Fruit fly (Drosophila melanogaster) whole organism, embryonic: ENCODE results near the gene CG13482.
A peak's percentile ranks its signal among the peaks of the same experiment; 100 is the strongest.

Source experiments
- ATbp ChIP-seq: fragments of 200-800 bp; sonication (Bioruptor generic); optimal IDR thresholded peaks from 2 replicates; lab custom pipeline; 2017; ENCODE audit warnings: missing biosample characterization, mild to moderate bottlenecking, missing genetic modification characterization, missing genetic modification reagents
- Asciz ChIP-seq: fragments of 200-800 bp; sonication (Bioruptor generic); optimal IDR thresholded peaks from 2 replicates; lab custom pipeline; 2017; ENCODE audit warnings: missing biosample characterization, mild to moderate bottlenecking, missing genetic modification characterization, missing genetic modification reagents
- Atf6 ChIP-seq: fragments of 200-800 bp; sonication (Bioruptor generic); IDR thresholded peaks from 2 replicates; pipeline ENCODE4 v1.3.6; 2022; ENCODE audit warnings: missing biosample characterization, missing genetic modification characterization
- B-H2 ChIP-seq: fragments of 200-800 bp; sonication (Bioruptor generic); optimal IDR thresholded peaks from 2 replicates; lab custom pipeline; 2018; ENCODE audit warnings: missing biosample characterization, mild to moderate bottlenecking, missing genetic modification characterization
- CG12155 ChIP-seq: fragments of 200-800 bp; sonication (Bioruptor generic); optimal IDR thresholded peaks from 3 replicates; lab custom pipeline; 2016; ENCODE audit warnings: missing biosample characterization, missing genetic modification characterization
- CG16863 ChIP-seq: fragments of 200-800 bp; sonication (Bioruptor generic); optimal IDR thresholded peaks from 3 replicates; lab custom pipeline; 2016; ENCODE audit warnings: missing biosample characterization, missing genetic modification characterization
- CG17385 ChIP-seq: fragments of 200-800 bp; sonication (Bioruptor generic); optimal IDR thresholded peaks from 3 replicates; lab custom pipeline; 2018; ENCODE audit warnings: missing biosample characterization, mild to moderate bottlenecking, missing genetic modification characterization
- CG18011 ChIP-seq: fragments of 200-800 bp; sonication (Bioruptor generic); optimal IDR thresholded peaks from 2 replicates; lab custom pipeline; 2017; ENCODE audit warnings: missing biosample characterization, missing genetic modification characterization, mild to moderate bottlenecking, moderate library complexity, missing genotype
- CG18764 ChIP-seq: fragments of 200-800 bp; sonication (Bioruptor generic); optimal IDR thresholded peaks from 3 replicates; lab custom pipeline; 2016; ENCODE audit warnings: missing biosample characterization, missing genetic modification characterization
- CG33557 ChIP-seq: fragments of 200-800 bp; sonication (Bioruptor generic); optimal IDR thresholded peaks from 2 replicates; lab custom pipeline; 2019; ENCODE audit warnings: missing biosample characterization, mild to moderate bottlenecking, missing genetic modification characterization, moderate library complexity
- CG34422 ChIP-seq: fragments of 200-800 bp; sonication (Bioruptor generic); IDR thresholded peaks from 3 replicates; pipeline ENCODE4 v1.3.6; 2022; ENCODE audit warnings: missing biosample characterization, missing genetic modification characterization
- CG5245 ChIP-seq: fragments of 200-800 bp; sonication (Bioruptor generic); optimal IDR thresholded peaks from 3 replicates; lab custom pipeline; 2016; ENCODE audit warnings: missing biosample characterization, missing genetic modification characterization
- CG6175 ChIP-seq: fragments of 200-800 bp; sonication (Bioruptor generic); IDR thresholded peaks from 3 replicates; pipeline ENCODE4 v1.3.6; 2022; ENCODE audit warnings: missing biosample characterization, missing genetic modification characterization
- CG6689 ChIP-seq: fragments of 200-800 bp; sonication (Bioruptor generic); IDR thresholded peaks from 2 replicates; pipeline ENCODE4 v1.3.6; 2022; ENCODE audit warnings: missing biosample characterization, missing genetic modification characterization
- CG7556 ChIP-seq: fragments of 200-800 bp; sonication (Bioruptor generic); optimal IDR thresholded peaks from 2 replicates; lab custom pipeline; 2017; ENCODE audit warnings: missing biosample characterization, mild to moderate bottlenecking, missing genetic modification characterization
- CG8944 ChIP-seq: fragments of 200-800 bp; sonication (Bioruptor generic); optimal IDR thresholded peaks from 3 replicates; lab custom pipeline; 2016; ENCODE audit warnings: missing biosample characterization, missing genetic modification characterization
- CG9215 ChIP-seq: fragments of 200-800 bp; sonication (Bioruptor generic); IDR thresholded peaks from 2 replicates; pipeline ENCODE4 v1.3.6; 2022; ENCODE audit warnings: missing biosample characterization, missing genetic modification characterization
- CG9437 ChIP-seq: fragments of 200-800 bp; sonication (Bioruptor generic); optimal IDR thresholded peaks from 2 replicates; lab custom pipeline; 2018; ENCODE audit warnings: missing biosample characterization, mild to moderate bottlenecking, missing genetic modification characterization
- CG9932 ChIP-seq: fragments of 200-800 bp; sonication (Bioruptor generic); IDR thresholded peaks from 2 replicates; pipeline ENCODE4 v1.3.6; 2022; ENCODE audit warnings: missing biosample characterization, missing genetic modification characterization
- Elba2 ChIP-seq: fragments of 200-800 bp; sonication (Bioruptor generic); optimal IDR thresholded peaks from 3 replicates; lab custom pipeline; 2016; ENCODE audit warnings: missing biosample characterization, missing genetic modification characterization
- Fer3 ChIP-seq: fragments of 200-800 bp; sonication (Bioruptor generic); optimal IDR thresholded peaks from 2 replicates; lab custom pipeline; 2018; ENCODE audit warnings: missing biosample characterization, mild to moderate bottlenecking, missing genetic modification characterization, moderate library complexity
- Gsc ChIP-seq: fragments of 200-800 bp; sonication (Bioruptor generic); IDR thresholded peaks from 2 replicates; pipeline ENCODE4 v1.3.6; 2022; ENCODE audit warnings: missing biosample characterization, missing genetic modification characterization
- H2.0 ChIP-seq: fragments of 200-800 bp; sonication (Bioruptor generic); IDR thresholded peaks from 2 replicates; pipeline ENCODE4 v1.3.6; 2022; ENCODE audit warnings: missing biosample characterization, missing genetic modification characterization
- HmgD ChIP-seq: fragments of 200-800 bp; sonication (Bioruptor generic); optimal IDR thresholded peaks from 3 replicates; lab custom pipeline; 2016; ENCODE audit warnings: missing biosample characterization, missing genetic modification characterization
- Hmr ChIP-seq: fragments of 200-800 bp; sonication (Bioruptor generic); optimal IDR thresholded peaks from 3 replicates; lab custom pipeline; 2017; ENCODE audit warnings: mild to moderate bottlenecking, missing biosample characterization, missing genetic modification reagents, missing genetic modification characterization
- Kr ChIP-seq: fragments of 200-800 bp; sonication (Bioruptor generic); optimal IDR thresholded peaks from 2 replicates; lab custom pipeline; 2017; ENCODE audit warnings: missing biosample characterization, mild to moderate bottlenecking, missing genetic modification characterization
- Lim3 ChIP-seq: fragments of 200-800 bp; sonication (Bioruptor generic); IDR thresholded peaks from 2 replicates; pipeline ENCODE4 v1.3.6; 2022; ENCODE audit warnings: missing biosample characterization, missing genetic modification characterization
- Oli ChIP-seq: fragments of 200-800 bp; sonication (Bioruptor generic); optimal IDR thresholded peaks from 2 replicates; lab custom pipeline; 2018; ENCODE audit warnings: missing biosample characterization, mild to moderate bottlenecking, missing genetic modification characterization, moderate library complexity
- Optix ChIP-seq: fragments of 200-800 bp; sonication (Bioruptor generic); IDR thresholded peaks from 3 replicates; pipeline ENCODE4 v1.3.6; 2022; ENCODE audit warnings: missing biosample characterization, missing genetic modification characterization
- Rfx ChIP-seq: fragments of 200-800 bp; sonication (Bioruptor generic); IDR thresholded peaks from 2 replicates; pipeline ENCODE4 v1.3.6; 2022; ENCODE audit warnings: missing biosample characterization, missing genetic modification characterization
- TFAM ChIP-seq: fragments of 200-800 bp; sonication (Bioruptor generic); optimal IDR thresholded peaks from 2 replicates; lab custom pipeline; 2017; ENCODE audit warnings: missing biosample characterization, missing genetic modification characterization, inconsistent platforms
- Trl ChIP-seq, 3 experiments: fragments of >200 bp in 2 of 3; fragments of 200-800 bp in 1 of 3; sonication (Bioruptor generic) in 1 of 3; optimal IDR thresholded peaks; 2 replicates in 1 of 3; 3 replicates in 2 of 3; lab custom pipeline; 2016 to 2017; ENCODE audit warnings: missing biosample characterization in 1 of 3, missing genetic modification characterization in 1 of 3
- YL-1 ChIP-seq: fragments of 200-800 bp; sonication (Bioruptor generic); optimal IDR thresholded peaks from 3 replicates; lab custom pipeline; 2017; ENCODE audit warnings: missing biosample characterization, mild to moderate bottlenecking, missing genetic modification characterization
- bcd ChIP-seq: fragments of 200-800 bp; sonication (Bioruptor generic); optimal IDR thresholded peaks from 2 replicates; lab custom pipeline; 2017; ENCODE audit warnings: missing biosample characterization, mild to moderate bottlenecking, missing genetic modification characterization
- bowl ChIP-seq: fragments of 200-800 bp; sonication (Bioruptor generic); IDR thresholded peaks from 2 replicates; pipeline ENCODE4 v1.3.6; 2022; ENCODE audit warnings: missing biosample characterization, missing genetic modification characterization
- btn ChIP-seq: fragments of 200-800 bp; sonication (Bioruptor generic); optimal IDR thresholded peaks from 2 replicates; lab custom pipeline; 2016; ENCODE audit warnings: missing biosample characterization, missing genetic modification characterization
- disco-r ChIP-seq: fragments of 200-800 bp; sonication (Bioruptor generic); optimal IDR thresholded peaks from 2 replicates; lab custom pipeline; 2016; ENCODE audit warnings: missing biosample characterization, missing genetic modification characterization
- dpn ChIP-seq, 2 experiments: fragments of 200-800 bp; sonication (Bioruptor generic); optimal IDR thresholded peaks; 3 replicates each; lab custom pipeline; 2016; ENCODE audit warnings: missing biosample characterization in 2 of 2, missing genetic modification characterization in 2 of 2
- fd102C ChIP-seq: fragments of 200-800 bp; sonication (Bioruptor generic); optimal IDR thresholded peaks from 2 replicates; lab custom pipeline; 2018; ENCODE audit warnings: missing biosample characterization, mild to moderate bottlenecking, missing genetic modification characterization, moderate library complexity
- fd64A ChIP-seq: fragments of 200-800 bp; sonication (Bioruptor generic); optimal IDR thresholded peaks from 3 replicates; lab custom pipeline; 2018; ENCODE audit warnings: missing biosample characterization, mild to moderate bottlenecking, missing genetic modification characterization
- fru ChIP-seq: fragments of >200 bp; optimal IDR thresholded peaks from 2 replicates; lab custom pipeline; 2017
- kah ChIP-seq: fragments of 200-800 bp; sonication (Bioruptor generic); optimal IDR thresholded peaks from 2 replicates; lab custom pipeline; 2018; ENCODE audit warnings: missing biosample characterization, mild to moderate bottlenecking, missing genetic modification characterization
- ken ChIP-seq: fragments of 200-800 bp; sonication (Bioruptor generic); IDR thresholded peaks from 3 replicates; pipeline ENCODE4 v1.3.6; 2022; ENCODE audit warnings: missing biosample characterization, missing genetic modification characterization
- lbe ChIP-seq: fragments of 200-800 bp; sonication (Bioruptor generic); optimal IDR thresholded peaks from 2 replicates; lab custom pipeline; 2016; ENCODE audit warnings: missing biosample characterization, mild to moderate bottlenecking, missing genetic modification characterization
- oc ChIP-seq: fragments of 200-800 bp; sonication (Bioruptor generic); optimal IDR thresholded peaks from 2 replicates; lab custom pipeline; 2018; ENCODE audit warnings: missing biosample characterization, mild to moderate bottlenecking, missing genetic modification characterization, moderate library complexity
- odd ChIP-seq: fragments of 200-800 bp; sonication (Bioruptor generic); optimal IDR thresholded peaks from 2 replicates; lab custom pipeline; 2017; ENCODE audit warnings: missing biosample characterization, mild to moderate bottlenecking, missing genetic modification characterization
- pho ChIP-seq: fragments of 200-800 bp; sonication (Bioruptor generic); optimal IDR thresholded peaks from 2 replicates; lab custom pipeline; 2016; ENCODE audit warnings: missing biosample characterization, missing genetic modification characterization
- pzg ChIP-seq: fragments of 200-800 bp; sonication (Bioruptor generic); optimal IDR thresholded peaks from 3 replicates; lab custom pipeline; 2018; ENCODE audit warnings: missing biosample characterization, mild to moderate bottlenecking, missing genetic modification characterization, moderate library complexity
- rib ChIP-seq: fragments of 200-800 bp; sonication (Bioruptor generic); IDR thresholded peaks from 2 replicates; pipeline ENCODE4 v1.3.6; 2022; ENCODE audit warnings: missing biosample characterization, missing genetic modification characterization
- scrt ChIP-seq: fragments of 200-800 bp; sonication (Bioruptor generic); optimal IDR thresholded peaks from 2 replicates; lab custom pipeline; 2018; ENCODE audit warnings: missing biosample characterization, mild to moderate bottlenecking, missing genetic modification characterization, moderate library complexity
- sima ChIP-seq: fragments of 200-800 bp; sonication (Bioruptor generic); optimal IDR thresholded peaks from 2 replicates; lab custom pipeline; 2016; ENCODE audit warnings: missing biosample characterization, missing genetic modification characterization

The CG13482 gene

DNA sequence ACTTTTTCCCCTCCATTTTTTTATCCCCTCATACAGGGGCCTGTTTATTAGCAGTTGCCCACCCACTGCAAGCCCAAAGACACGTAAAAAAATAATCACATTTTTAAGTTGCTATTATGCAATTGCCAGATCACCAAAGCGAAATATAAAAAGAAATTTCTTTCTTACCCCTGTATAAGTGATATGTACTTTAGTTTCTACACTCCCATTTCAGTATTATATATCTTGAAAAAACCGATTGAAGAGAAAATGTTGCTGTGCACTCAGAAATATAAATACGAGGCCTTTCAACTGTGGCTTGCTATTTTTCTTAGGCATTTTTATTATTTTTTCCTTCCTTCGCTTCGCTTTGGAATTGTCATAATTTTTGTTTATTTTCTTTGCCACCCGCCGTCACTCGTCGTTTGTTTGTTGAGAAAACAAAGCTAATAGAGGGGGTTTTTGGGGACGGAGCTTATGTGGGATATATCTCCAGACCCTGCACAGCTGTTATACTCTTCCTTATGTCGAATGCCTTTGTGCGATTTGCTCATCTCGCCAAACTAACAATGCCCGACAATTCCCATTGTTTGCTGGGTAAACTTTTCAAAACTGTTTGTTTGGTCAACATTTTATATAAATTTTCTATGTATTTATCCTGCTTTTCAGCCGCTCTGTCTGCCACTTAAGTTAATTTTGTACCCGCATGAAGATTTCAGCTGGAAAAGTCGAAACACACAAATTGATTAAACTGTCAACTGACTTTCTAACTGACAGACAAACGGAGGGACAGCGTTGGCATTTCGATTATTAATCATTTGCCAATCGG lies 25.3 kb downstream of the CG13482 start (continued):
- TF ChIP-seq Optix (GFP tag; lab: Robert Waterston, UW), result no peak
- no peak for TF ChIP-seq bowl (GFP tag; lab: Robert Waterston, UW)
- no peak for TF ChIP-seq Elba2 (GFP tag; lab: Kevin White, UChicago)
- TF ChIP-seq CG6689 (GFP tag; lab: Robert Waterston, UW), result no peak
- no peak for TF ChIP-seq CG12155 (GFP tag; lab: Kevin White, UChicago)
- TF ChIP-seq CG33557, result peak; percentile 62
- TF ChIP-seq CG9932 (GFP tag; lab: Robert Waterston, UW), result no peak
- TF ChIP-seq odd (GFP tag; lab: Kevin White, UChicago), result peak; percentile 7
- TF ChIP-seq pho (GFP tag; lab: Kevin White, UChicago), result no peak
- no peak for TF ChIP-seq bcd
- no peak for TF ChIP-seq kah (GFP tag; lab: Kevin White, UChicago)
- TF ChIP-seq Kr (GFP tag; lab: Kevin White, UChicago), result no peak
- TF ChIP-seq CG9437, result no peak
- no peak for TF ChIP-seq CG17385
- TF ChIP-seq Fer3 (tag; lab: Kevin White, UChicago), result no peak
- TF ChIP-seq fd64A (GFP tag; lab: Kevin White, UChicago), result peak; percentile 21
- TF ChIP-seq HmgD (GFP tag; lab: Kevin White, UChicago), result no peak
- peak; percentile 32 for TF ChIP-seq CG7556 (GFP tag; lab: Kevin White, UChicago)
- no peak for TF ChIP-seq fd102C (GFP tag; lab: Kevin White, UChicago)
- TF ChIP-seq CG18764 (GFP tag; lab: Kevin White, UChicago), result no peak
- no peak for TF ChIP-seq dpn (GFP tag; optimal IDR thresholded peaks at IDR 0.05; lab: Kevin White, UChicago)
- peak; percentile 29 for TF ChIP-seq ATbp (GFP tag; lab: Kevin White, UChicago)
- peak; percentile 21 for TF ChIP-seq Hmr
- TF ChIP-seq H2.0 (GFP tag; lab: Robert Waterston, UW), result no peak
- no peak for TF ChIP-seq YL-1 (GFP tag; lab: Kevin White, UChicago)
- no peak for TF ChIP-seq disco-r (GFP tag; lab: Kevin White, UChicago)
- no peak for TF ChIP-seq Lim3 (GFP tag; lab: Robert Waterston, UW)
- TF ChIP-seq Rfx (GFP tag; lab: Robert Waterston, UW), result no peak
- TF ChIP-seq B-H2 (GFP tag; lab: Kevin White, UChicago), result no peak
- no peak for TF ChIP-seq pzg
- peak; percentile 3 for TF ChIP-seq scrt (GFP tag; lab: Kevin White, UChicago)
- no peak for TF ChIP-seq sima
- peak; percentile 61 for TF ChIP-seq Asciz
- TF ChIP-seq lbe (GFP tag; lab: Kevin White, UChicago), result no peak
- TF ChIP-seq rib, result no peak
- no peak for TF ChIP-seq Oli (tag; lab: Kevin White, UChicago)
- no peak for TF ChIP-seq CG18011 (GFP tag; lab: Kevin White, UChicago)
- TF ChIP-seq CG8944 (GFP tag; lab: Kevin White, UChicago), result no peak
- TF ChIP-seq oc (tag; lab: Kevin White, UChicago), result peak; percentile 30
- no peak for TF ChIP-seq ken (GFP tag; lab: Robert Waterston, UW)
- TF ChIP-seq fru (lab: Kevin White, UChicago), result no peak
- no peak for TF ChIP-seq TFAM
- TF ChIP-seq CG9215 (GFP tag; lab: Robert Waterston, UW), result no peak
- no peak for TF ChIP-seq CG34422
- TF ChIP-seq CG6175, result no peak
- TF ChIP-seq Atf6 (GFP tag; lab: Robert Waterston, UW), result no peak
- TF ChIP-seq btn, result no peak
- no peak for TF ChIP-seq CG5245 (GFP tag; lab: Kevin White, UChicago)
- no peak for TF ChIP-seq CG16863 (GFP tag; lab: Kevin White, UChicago)
- no peak for TF ChIP-seq Trl (optimal IDR thresholded peaks at IDR 0.05; lab: Kevin White, UChicago)
- TF ChIP-seq Trl (GFP tag; optimal IDR thresholded peaks at IDR 0.05; lab: Kevin White, UChicago), result no peak
- TF ChIP-seq Gsc, result no peak
